Fruit fly (Drosophila melanogaster): ENCODE measurements around the gene Asciz.
A peak's percentile ranks its signal among the peaks of the same experiment; 100 is the strongest.

Gene Asciz

dm6 chr3L:3149060-3149872 lies 16.8 kb downstream of the Asciz start (continued):
- no peak for TF ChIP-seq ATbp (GFP tag; optimal IDR thresholded peaks at IDR 0.05)
- TF ChIP-seq oc (tag; optimal IDR thresholded peaks at IDR 0.05): no peak
- no peak for TF ChIP-seq shn (GFP tag; optimal IDR thresholded peaks at IDR 0.05)
- no peak for TF ChIP-seq CG2678 (tag; optimal IDR thresholded peaks at IDR 0.05)
- peak; percentile 33; the same call in 1 of the 2 replicates for TF ChIP-seq GATAe (GFP tag; conservative IDR thresholded peaks at IDR 0.05)
- TF ChIP-seq repo (GFP tag; optimal IDR thresholded peaks at IDR 0.05): no peak
- peak; percentile 38 for TF ChIP-seq CG3995 (GFP tag; optimal IDR thresholded peaks at IDR 0.05)
- TF ChIP-seq Oaz (GFP tag; IDR thresholded peaks at IDR 0.05): no peak
- TF ChIP-seq CG10431 (GFP tag; optimal IDR thresholded peaks at IDR 0.05): no peak
- no peak for TF ChIP-seq cato (GFP tag; optimal IDR thresholded peaks at IDR 0.05; ENCODE audit: borderline replicate concordance)
- no peak for TF ChIP-seq CG12155 (GFP tag; optimal IDR thresholded peaks at IDR 0.05)
- TF ChIP-seq CG13296 (GFP tag; optimal IDR thresholded peaks at IDR 0.05): peak; percentile 51
- peak; percentile 42 for TF ChIP-seq unc-4 (GFP tag; IDR thresholded peaks at IDR 0.05; ENCODE audit: partially characterized antibody)
- no peak for TF ChIP-seq CG15696 (tag; optimal IDR thresholded peaks at IDR 0.05)
- TF ChIP-seq Camta (GFP tag; optimal IDR thresholded peaks at IDR 0.05): no peak
- TF ChIP-seq Dll (GFP tag; IDR thresholded peaks at IDR 0.05; ENCODE audit: partially characterized antibody): 0 out of 4 replicates have a peak, but pooled peaks have one; percentile 32
- no peak for TF ChIP-seq CG5953 (GFP tag; IDR thresholded peaks at IDR 0.05)
- TF ChIP-seq CG7987 (GFP tag; optimal IDR thresholded peaks at IDR 0.05): no peak
- TF ChIP-seq CG14710 (tag; optimal IDR thresholded peaks at IDR 0.05): no peak
- no peak for TF ChIP-seq CG9817 (tag; optimal IDR thresholded peaks at IDR 0.05)
- TF ChIP-seq emc (GFP tag; optimal IDR thresholded peaks at IDR 0.05): no peak
- peak; percentile 86 for TF ChIP-seq CG4360 (GFP tag; IDR thresholded peaks at IDR 0.05)
- no peak for TF ChIP-seq Hr3 (GFP tag; optimal IDR thresholded peaks at IDR 0.05)
- no peak for TF ChIP-seq esg (GFP tag; conservative IDR thresholded peaks at IDR 0.05)
- no peak for TF ChIP-seq HLH4C (GFP tag; IDR thresholded peaks at IDR 0.05; ENCODE audit: partially characterized antibody)
- no peak for TF ChIP-seq Ravus (GFP tag; IDR thresholded peaks at IDR 0.05)
- TF ChIP-seq CG7357 (GFP tag; IDR thresholded peaks at IDR 0.05): no peak
- TF ChIP-seq Ets65A (GFP tag): no peak
- no peak for TF ChIP-seq CG17186 (GFP tag; optimal IDR thresholded peaks at IDR 0.05)
- TF ChIP-seq CG3163 (GFP tag; optimal IDR thresholded peaks at IDR 0.05): no peak
- no peak for TF ChIP-seq CG1024 (GFP tag; IDR thresholded peaks at IDR 0.05)
- no peak for TF ChIP-seq insv (GFP tag; optimal IDR thresholded peaks at IDR 0.05)
- no peak for TF ChIP-seq Kr (GFP tag; optimal IDR thresholded peaks at IDR 0.05)
- TF ChIP-seq chn (GFP tag; optimal IDR thresholded peaks at IDR 0.05): no peak
- no peak for TF ChIP-seq Hr39 (optimal IDR thresholded peaks at IDR 0.05)
- peak; percentile 78 to 92 for TF ChIP-seq Trl (optimal IDR thresholded peaks at IDR 0.05)
- TF ChIP-seq Trl (GFP tag; optimal IDR thresholded peaks at IDR 0.05): no peak
- TF ChIP-seq Med (GFP tag): peak; percentile 12
- no peak for TF ChIP-seq CG33557 (GFP tag; optimal IDR thresholded peaks at IDR 0.05)
- peak; percentile 81 for TF ChIP-seq Atf3 (GFP tag; optimal IDR thresholded peaks at IDR 0.05)
- TF ChIP-seq CG4282 (GFP tag; optimal IDR thresholded peaks at IDR 0.05): no peak
- TF ChIP-seq CG15514 (GFP tag; optimal IDR thresholded peaks at IDR 0.05): no peak
- TF ChIP-seq CG4854 (GFP tag; optimal IDR thresholded peaks at IDR 0.05): no peak
- TF ChIP-seq sima (GFP tag; optimal IDR thresholded peaks at IDR 0.05): no peak
- TF ChIP-seq slou (GFP tag; optimal IDR thresholded peaks at IDR 0.05): no peak
- peak; percentile 1 for TF ChIP-seq eyg (GFP tag; optimal IDR thresholded peaks at IDR 0.05)
- no peak for TF ChIP-seq CG11504 (tag; optimal IDR thresholded peaks at IDR 0.05)
- no peak for TF ChIP-seq CG15011 (GFP tag; optimal IDR thresholded peaks at IDR 0.05)
- TF ChIP-seq MBD-R2 (GFP tag; IDR thresholded peaks at IDR 0.05): no peak; the same call in 1 of the 2 replicates
- TF ChIP-seq CG10654 (GFP tag; optimal IDR thresholded peaks at IDR 0.05): no peak
- TF ChIP-seq CG4820 (GFP tag; optimal IDR thresholded peaks at IDR 0.05): no peak
